Worm (Caenorhabditis elegans) whole organism, young adult: Measurements from ENCODE around the gene F35F10.13.

Experiments used
- B0035.1 ChIP-seq: sonication (generic microtip); optimal IDR thresholded peaks from 2 replicates; lab custom pipeline; 2016; ENCODE audit warnings: missing genetic modification characterization, mild to moderate bottlenecking, missing compliant biosample characterization, missing genotype, missing genetic modification reagents
- C17E4.6 ChIP-seq: fragments of 200-800 bp; sonication (Bioruptor generic); IDR thresholded peaks from 2 replicates; pipeline ENCODE4 v1.3.6; 2022; ENCODE audit warnings: missing genetic modification reagents, missing genetic modification characterization, missing compliant biosample characterization
- F37B4.10 ChIP-seq: fragments of 200-800 bp; sonication (Bioruptor generic); IDR thresholded peaks from 2 replicates; pipeline ENCODE4 v1.3.6; 2022; ENCODE audit warnings: missing genetic modification characterization, missing compliant biosample characterization
- F57A8.1 ChIP-seq: fragments of 200-800 bp; sonication (Bioruptor generic); optimal IDR thresholded peaks from 2 replicates; lab custom pipeline; 2018; ENCODE audit warnings: mild to moderate bottlenecking, missing genetic modification characterization, moderate library complexity, missing compliant biosample characterization
- F57C9.4 ChIP-seq: sonication (generic microtip); optimal IDR thresholded peaks from 2 replicates; lab custom pipeline; 2017; ENCODE audit warnings: mild to moderate bottlenecking, missing genetic modification characterization, missing compliant biosample characterization
- Y53F4B.3 ChIP-seq: fragments of 200-800 bp; sonication (Bioruptor generic); IDR thresholded peaks from 2 replicates; pipeline ENCODE4 v1.3.6; 2022; ENCODE audit warnings: missing genetic modification reagents, missing genetic modification characterization, missing compliant biosample characterization
- Y56A3A.18 ChIP-seq: fragments of 200-800 bp; sonication (Bioruptor generic); IDR thresholded peaks from 2 replicates; pipeline ENCODE4 v1.3.6; 2022; ENCODE audit warnings: missing genetic modification reagents, missing genetic modification characterization, missing compliant biosample characterization
- ama-1 ChIP-seq, 3 experiments: fragments of 150-350 bp in 1 of 3; sonication (generic microtip) in 2 of 3; optimal IDR thresholded peaks; 2 replicates each; lab custom pipeline; 2014 to 2018; ENCODE audit warnings: missing biosample characterization in 2 of 3, missing genetic modification characterization in 2 of 3, missing genetic modification reagents in 2 of 3
- aptf-2 ChIP-seq: fragments of 200-800 bp; sonication (Bioruptor generic); conservative IDR thresholded peaks from 2 replicates; pipeline ENCODE4 v1.3.6; 2022; ENCODE audit warnings: missing genetic modification reagents, missing genetic modification characterization, missing compliant biosample characterization
- aptf-3 ChIP-seq: fragments of 200-800 bp; sonication (Bioruptor generic); IDR thresholded peaks from 2 replicates; pipeline ENCODE4 v1.3.6; 2022; ENCODE audit warnings: missing genetic modification characterization, missing compliant biosample characterization
- attf-3 ChIP-seq: fragments of 200-800 bp; sonication (Bioruptor generic); conservative IDR thresholded peaks from 2 replicates; pipeline ENCODE4 v1.3.6; 2022; ENCODE audit warnings: missing genetic modification reagents, missing genetic modification characterization, missing compliant biosample characterization
- attf-5 ChIP-seq: fragments of 200-800 bp; sonication (Bioruptor generic); optimal IDR thresholded peaks from 2 replicates; lab custom pipeline; 2018; ENCODE audit warnings: mild to moderate bottlenecking, missing genetic modification characterization, missing compliant biosample characterization
- ceh-58 ChIP-seq: fragments of 200-800 bp; sonication (Bioruptor generic); IDR thresholded peaks from 2 replicates; pipeline ENCODE4 v1.3.6; 2022; ENCODE audit warnings: missing genetic modification characterization, missing compliant biosample characterization
- chd-7 ChIP-seq: sonication (generic microtip); optimal IDR thresholded peaks from 2 replicates; lab custom pipeline; 2016; ENCODE audit warnings: mild to moderate bottlenecking, missing genetic modification characterization, moderate library complexity, missing compliant biosample characterization
- dpff-1 ChIP-seq: sonication (generic microtip); optimal IDR thresholded peaks from 2 replicates; lab custom pipeline; 2017; ENCODE audit warnings: mild to moderate bottlenecking, missing genetic modification characterization, missing compliant biosample characterization
- egl-18 ChIP-seq: fragments of 200-800 bp; sonication (Bioruptor generic); IDR thresholded peaks from 2 replicates; pipeline ENCODE4 v1.3.6; 2022; ENCODE audit warnings: missing genetic modification reagents, missing genetic modification characterization, missing compliant biosample characterization
- fkh-3 ChIP-seq: sonication (generic microtip); optimal IDR thresholded peaks from 2 replicates; lab custom pipeline; 2016; ENCODE audit warnings: mild to moderate bottlenecking, missing genetic modification characterization, missing compliant biosample characterization
- gei-17 ChIP-seq: fragments of 200-800 bp; sonication (Bioruptor generic); optimal IDR thresholded peaks from 2 replicates; lab custom pipeline; 2018; ENCODE audit warnings: mild to moderate bottlenecking, missing genetic modification characterization, missing compliant biosample characterization
- hlh-12 ChIP-seq: sonication (generic microtip); optimal IDR thresholded peaks from 2 replicates; lab custom pipeline; 2016; ENCODE audit warnings: missing genetic modification characterization, missing compliant biosample characterization
- hmg-1.2 ChIP-seq: fragments of 200-800 bp; sonication (Bioruptor generic); IDR thresholded peaks from 2 replicates; pipeline ENCODE4 v1.3.6; 2022; ENCODE audit warnings: missing genetic modification reagents, missing genetic modification characterization, missing compliant biosample characterization
- let-526 ChIP-seq: fragments of 200-800 bp; sonication (Bioruptor generic); IDR thresholded peaks from 2 replicates; pipeline ENCODE4 v1.3.6; 2022; ENCODE audit warnings: missing genetic modification reagents, missing genetic modification characterization, missing compliant biosample characterization
- let-607 ChIP-seq, 2 experiments: fragments of 200-800 bp in 1 of 2; sonication (Bioruptor generic) in 1 of 2; sonication (generic microtip) in 1 of 2; optimal IDR thresholded peaks; 2 replicates each; lab custom pipeline; 2016 to 2018; ENCODE audit warnings: mild to moderate bottlenecking in 2 of 2, missing compliant biosample characterization in 2 of 2, missing genetic modification characterization in 2 of 2, moderate library complexity in 2 of 2, missing genotype in 1 of 2
- lin-54 ChIP-seq: fragments of 200-800 bp; sonication (Bioruptor generic); optimal IDR thresholded peaks from 2 replicates; lab custom pipeline; 2018; ENCODE audit warnings: mild to moderate bottlenecking, missing genetic modification characterization, missing compliant biosample characterization
- lsl-1 ChIP-seq: fragments of 200-800 bp; sonication (Bioruptor generic); optimal IDR thresholded peaks from 2 replicates; lab custom pipeline; 2018; ENCODE audit warnings: mild to moderate bottlenecking, missing genetic modification characterization, moderate library complexity, missing compliant biosample characterization
- madf-3 ChIP-seq: fragments of 200-800 bp; sonication (Bioruptor generic); IDR thresholded peaks from 2 replicates; pipeline ENCODE4 v1.3.6; 2022; ENCODE audit warnings: missing genetic modification reagents, missing genetic modification characterization, missing compliant biosample characterization
- mes-4 ChIP-seq: sonication (generic microtip); optimal IDR thresholded peaks from 2 replicates; lab custom pipeline; 2016; ENCODE audit warnings: missing genotype, missing genetic modification characterization, missing compliant biosample characterization
- mxl-1 ChIP-seq: sonication (generic microtip); optimal IDR thresholded peaks from 2 replicates; lab custom pipeline; 2016; ENCODE audit warnings: missing genetic modification characterization, missing compliant biosample characterization
- nfya-1 ChIP-seq: sonication (generic microtip); optimal IDR thresholded peaks from 2 replicates; lab custom pipeline; 2017; ENCODE audit warnings: antibody characterized with exemption, missing compliant biosample characterization, missing genetic modification characterization, borderline replicate concordance; ENCODE audit not compliant: insufficient read depth
- nhr-120 ChIP-seq: fragments of 200-800 bp; sonication (Bioruptor generic); IDR thresholded peaks from 2 replicates; pipeline ENCODE4 v1.3.6; 2022; ENCODE audit warnings: missing genetic modification characterization, missing compliant biosample characterization
- pbrm-1 ChIP-seq: fragments of 200-800 bp; sonication (Bioruptor generic); IDR thresholded peaks from 2 replicates; pipeline ENCODE4 v1.3.6; 2022; ENCODE audit warnings: missing genetic modification reagents, missing genetic modification characterization, missing compliant biosample characterization
- rec-8 ChIP-seq, 2 experiments: sonication (generic microtip); optimal IDR thresholded peaks; 2 replicates each; lab custom pipeline; 2016; ENCODE audit warnings: mild to moderate bottlenecking in 2 of 2, missing genetic modification characterization in 2 of 2, missing genetic modification reagents in 2 of 2, missing genotype in 2 of 2, missing biosample characterization in 1 of 2, missing compliant biosample characterization in 1 of 2, moderate library complexity in 1 of 2
- rpc-1 ChIP-seq, 2 experiments: fragments of 150-350 bp in 1 of 2; sonication (generic microtip) in 1 of 2; optimal IDR thresholded peaks; 2 replicates each; lab custom pipeline; 2014 to 2018; ENCODE audit warnings: missing biosample characterization in 1 of 2, missing genetic modification characterization in 1 of 2, missing genetic modification reagents in 1 of 2, missing genotype in 1 of 2
- tlf-1 ChIP-seq: fragments of 200-800 bp; sonication (Bioruptor generic); optimal IDR thresholded peaks from 2 replicates; lab custom pipeline; 2018; ENCODE audit warnings: mild to moderate bottlenecking, missing genetic modification characterization, missing compliant biosample characterization
- xnd-1 ChIP-seq: sonication (generic microtip); optimal IDR thresholded peaks from 2 replicates; lab custom pipeline; 2016; ENCODE audit warnings: missing genotype, missing genetic modification reagents, missing genetic modification characterization, missing compliant biosample characterization
- ztf-18 ChIP-seq: sonication (generic microtip); optimal IDR thresholded peaks from 2 replicates; lab custom pipeline; 2016; ENCODE audit warnings: missing genotype, mild to moderate bottlenecking, missing genetic modification characterization, missing compliant biosample characterization
- ztf-25 ChIP-seq: fragments of 200-800 bp; sonication (Bioruptor generic); IDR thresholded peaks from 2 replicates; pipeline ENCODE4 v1.3.6; 2022; ENCODE audit warnings: missing genetic modification reagents, missing genetic modification characterization, missing compliant biosample characterization
- ztf-28 ChIP-seq: fragments of 200-800 bp; sonication (Bioruptor generic); IDR thresholded peaks from 2 replicates; pipeline ENCODE4 v1.3.6; 2022; ENCODE audit warnings: missing genetic modification reagents, missing genetic modification characterization, missing compliant biosample characterization
- ztf-6 ChIP-seq: fragments of 200-800 bp; sonication (Bioruptor generic); IDR thresholded peaks from 2 replicates; pipeline ENCODE4 v1.3.6; 2022; ENCODE audit warnings: missing genetic modification reagents, missing genetic modification characterization, missing compliant biosample characterization

F35F10.13 gene

ce11 chrV:3299437-3299836 lies 19.4 kb downstream of the F35F10.13 start:
- TF ChIP-seq ztf-25 (GFP tag; lab: Robert Waterston, UW), result 0 out of 2 replicates have a peak, but pooled peaks have one; percentile 36
- TF ChIP-seq egl-18 (GFP tag; lab: Robert Waterston, UW), result peak; percentile 66; the same call in 1 of the 2 replicates
- TF ChIP-seq let-526 (GFP tag; lab: Robert Waterston, UW), result 0 out of 2 replicates have a peak, but pooled peaks have one; percentile 22
- TF ChIP-seq aptf-3 (GFP tag; lab: Robert Waterston, UW), result no peak
- TF ChIP-seq chd-7 (tag; lab: Kevin White, UChicago), result no peak
- TF ChIP-seq, all 124 proteins: peak for 3

ce11 chrV:3297764-3298163 lies 21.1 kb downstream of the F35F10.13 start, which contains the start of gene srx-122:
TSS of gene srx-122 (minus strand) at chrV:3297864.
- TF ChIP-seq C17E4.6 (GFP tag; lab: Robert Waterston, UW) (no peak), madf-3 (no peak), Y56A3A.18 (GFP tag; lab: Robert Waterston, UW) (no peak), attf-3 (GFP tag; lab: Robert Waterston, UW) (no peak), ztf-18 (tag; lab: Kevin White, UChicago) (no peak), fkh-3 (tag; lab: Kevin White, UChicago) (no peak), aptf-2 (GFP tag; lab: Robert Waterston, UW) (no peak), lin-54 (GFP tag; lab: Kevin White, UChicago) (no peak), pbrm-1 (GFP tag; lab: Robert Waterston, UW) (no peak), B0035.1 (no peak), ceh-58 (GFP tag; lab: Robert Waterston, UW) (no peak), Y53F4B.3 (GFP tag; lab: Robert Waterston, UW) (no peak), attf-5 (GFP tag; lab: Kevin White, UChicago) (no peak)
- TF ChIP-seq, all 124 proteins: peak for 0

- TF ChIP-seq F57A8.1 (GFP tag; lab: Kevin White, UChicago), result no peak
- no peak for TF ChIP-seq chd-7 (tag; lab: Kevin White, UChicago)
- no peak for TF ChIP-seq dpff-1 (tag; lab: Kevin White, UChicago)
- no peak for TF ChIP-seq C17E4.6 (GFP tag; lab: Robert Waterston, UW)
- TF ChIP-seq mes-4 (tag; lab: Kevin White, UChicago), result no peak
- no peak for TF ChIP-seq ama-1 (optimal IDR thresholded peaks at IDR 0.05; lab: Kevin White, UChicago)
- no peak for TF ChIP-seq ama-1 (GFP tag; optimal IDR thresholded peaks at IDR 0.05; lab: Kevin White, UChicago)
- no peak for TF ChIP-seq xnd-1
- TF ChIP-seq nhr-120, result no peak
- TF ChIP-seq let-607 (tag; optimal IDR thresholded peaks at IDR 0.05; lab: Kevin White, UChicago), result no peak
- TF ChIP-seq tlf-1 (GFP tag; lab: Kevin White, UChicago), result no peak
- TF ChIP-seq lsl-1 (GFP tag; lab: Kevin White, UChicago), result no peak
- TF ChIP-seq rpc-1 (optimal IDR thresholded peaks at IDR 0.05; lab: Kevin White, UChicago), result no peak
- TF ChIP-seq rpc-1 (tag; optimal IDR thresholded peaks at IDR 0.05; lab: Kevin White, UChicago), result no peak
- no peak for TF ChIP-seq pbrm-1 (GFP tag; lab: Robert Waterston, UW)
- no peak for TF ChIP-seq hlh-12 (tag; lab: Kevin White, UChicago)
- TF ChIP-seq ztf-28, result no peak
- TF ChIP-seq let-526 (GFP tag; lab: Robert Waterston, UW), result no peak
- TF ChIP-seq B0035.1, result no peak
- no peak for TF ChIP-seq ztf-6 (GFP tag; lab: Robert Waterston, UW)
These were observed 23.5 kb downstream of the F35F10.13 start for ce11 chrV:3295368-3295767.

DNA sequence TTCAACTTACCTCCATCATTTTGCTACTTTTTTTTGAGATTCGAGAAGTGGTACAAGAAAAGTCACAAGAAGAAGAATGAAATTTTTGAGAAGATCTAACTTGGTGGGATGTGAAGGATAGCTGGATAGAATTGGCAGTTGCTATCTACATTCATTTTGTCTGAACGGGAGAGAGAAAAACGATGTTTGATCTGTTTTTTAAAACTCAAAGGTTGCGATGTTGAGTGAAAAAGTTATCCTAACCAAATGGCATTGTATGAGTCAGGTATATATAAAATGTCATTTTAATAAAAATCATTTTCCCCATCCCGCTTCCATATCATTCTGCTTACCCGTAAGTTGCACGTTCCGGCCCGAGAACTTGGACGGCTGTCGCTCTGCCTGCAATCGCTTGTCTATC lies 29.6 kb downstream of the F35F10.13 start, which contains the start of gene F35F10.6:
Gene F35F10.6 (minus strand): TSS at position 101 of the 400 bp plus-strand sequence.
- no peak for TF ChIP-seq mxl-1 (tag; lab: Kevin White, UChicago)
- TF ChIP-seq F57C9.4 (tag; lab: Kevin White, UChicago), result no peak
- TF ChIP-seq rec-8 (tag; optimal IDR thresholded peaks at IDR 0.05; lab: Kevin White, UChicago), result no peak
- no peak for TF ChIP-seq gei-17 (GFP tag; lab: Kevin White, UChicago)
- no peak for TF ChIP-seq ztf-18 (tag; lab: Kevin White, UChicago)
- no peak for TF ChIP-seq rpc-1 (optimal IDR thresholded peaks at IDR 0.05; lab: Kevin White, UChicago)
- no peak for TF ChIP-seq rpc-1 (tag; optimal IDR thresholded peaks at IDR 0.05; lab: Kevin White, UChicago)
- no peak for TF ChIP-seq nfya-1 (tag; lab: Kevin White, UChicago)
- TF ChIP-seq F37B4.10 (GFP tag; lab: Robert Waterston, UW), result no peak
- TF ChIP-seq nhr-120, result no peak
- no peak for TF ChIP-seq hmg-1.2 (GFP tag; lab: Robert Waterston, UW)
